Worm (Caenorhabditis elegans) whole organism, L2 larva: Measurements from ENCODE around the gene gln-6.

Experiments
- C34F6.9 ChIP-seq: fragments of 150-350 bp; optimal IDR thresholded peaks from 2 replicates; lab custom pipeline; 2014; ENCODE audit warnings: missing biosample characterization, missing genetic modification characterization
- F13H6.1 ChIP-seq: sonication (generic microtip); optimal IDR thresholded peaks from 2 replicates; lab custom pipeline; 2016; ENCODE audit warnings: missing genetic modification characterization, missing compliant biosample characterization
- R02D3.7 ChIP-seq: fragments of 150-350 bp; optimal IDR thresholded peaks from 2 replicates; lab custom pipeline; 2014; ENCODE audit warnings: missing biosample characterization, missing genetic modification characterization
- Y55F3AM.14 ChIP-seq: fragments of 200-800 bp; sonication (Bioruptor generic); optimal IDR thresholded peaks from 2 replicates; lab custom pipeline; 2018; ENCODE audit warnings: mild to moderate bottlenecking, missing genetic modification characterization, missing compliant biosample characterization
- ZK546.5 ChIP-seq: sonication (generic microtip); optimal IDR thresholded peaks from 2 replicates; lab custom pipeline; 2017; ENCODE audit warnings: missing biosample characterization, missing genetic modification characterization
- alr-1 ChIP-seq: fragments of 150-350 bp; optimal IDR thresholded peaks from 2 replicates; lab custom pipeline; 2014; ENCODE audit warnings: missing biosample characterization, missing genetic modification characterization
- aly-2 ChIP-seq: fragments of 150-350 bp; optimal IDR thresholded peaks from 2 replicates; lab custom pipeline; 2014; ENCODE audit warnings: missing biosample characterization, missing genetic modification characterization
- ama-1 ChIP-seq: fragments of 150-350 bp; optimal IDR thresholded peaks from 2 replicates; lab custom pipeline; 2018; ENCODE audit warnings: inconsistent platforms
- blmp-1 ChIP-seq: sonication (generic microtip); optimal IDR thresholded peaks from 2 replicates; lab custom pipeline; 2017; ENCODE audit warnings: missing genetic modification characterization, mild to moderate bottlenecking, missing compliant biosample characterization, antibody characterized with exemption, moderate library complexity; ENCODE audit not compliant: insufficient read depth
- ceh-16 ChIP-seq: fragments of 150-350 bp; optimal IDR thresholded peaks from 2 replicates; lab custom pipeline; 2014; ENCODE audit warnings: missing biosample characterization, missing genetic modification characterization
- crh-2 ChIP-seq: sonication (generic microtip); optimal IDR thresholded peaks from 2 replicates; lab custom pipeline; 2017; ENCODE audit warnings: missing biosample characterization, missing genetic modification characterization
- dmd-4 ChIP-seq: sonication (generic microtip); optimal IDR thresholded peaks from 2 replicates; lab custom pipeline; 2017; ENCODE audit warnings: missing biosample characterization, missing genetic modification characterization
- egl-27 ChIP-seq: sonication (generic microtip); optimal IDR thresholded peaks from 3 replicates; lab custom pipeline; 2017; ENCODE audit warnings: missing biosample characterization, missing genetic modification reagents, missing genetic modification characterization
- elt-1 ChIP-seq: fragments of 150-350 bp; optimal IDR thresholded peaks from 2 replicates; lab custom pipeline; 2014; ENCODE audit warnings: missing biosample characterization, missing genetic modification characterization
- elt-3 ChIP-seq: sonication (generic microtip); optimal IDR thresholded peaks from 2 replicates; lab custom pipeline; 2017; ENCODE audit warnings: missing biosample characterization, missing genetic modification characterization
- fos-1 ChIP-seq: fragments of 150-350 bp; optimal IDR thresholded peaks from 2 replicates; lab custom pipeline; 2014; ENCODE audit warnings: missing biosample characterization, missing genetic modification characterization
- gmeb-1 ChIP-seq: fragments of 150-350 bp; optimal IDR thresholded peaks from 2 replicates; lab custom pipeline; 2014; ENCODE audit warnings: missing biosample characterization, missing genetic modification characterization
- lin-13 ChIP-seq: fragments of 150-350 bp; optimal IDR thresholded peaks from 2 replicates; lab custom pipeline; 2014; ENCODE audit warnings: missing biosample characterization, missing genetic modification reagents, missing genetic modification characterization
- lin-39 ChIP-seq: fragments of 150-350 bp; optimal IDR thresholded peaks from 2 replicates; lab custom pipeline; 2014; ENCODE audit warnings: missing biosample characterization, missing genetic modification reagents, missing genetic modification characterization
- lsy-2 ChIP-seq, 2 experiments: fragments of 150-350 bp in 1 of 2; sonication (generic microtip) in 1 of 2; optimal IDR thresholded peaks; 2 replicates each; lab custom pipeline; 2014 to 2017; ENCODE audit warnings: missing biosample characterization in 2 of 2, missing genetic modification characterization in 2 of 2
- mab-5 ChIP-seq: fragments of 150-350 bp; optimal IDR thresholded peaks from 2 replicates; lab custom pipeline; 2014; ENCODE audit warnings: missing biosample characterization, missing genetic modification characterization
- mbf-1 ChIP-seq: sonication (generic microtip); optimal IDR thresholded peaks from 2 replicates; lab custom pipeline; 2017; ENCODE audit warnings: missing biosample characterization, missing genetic modification characterization
- mdl-1 ChIP-seq, 2 experiments: fragments of 150-350 bp in 1 of 2; sonication (generic microtip) in 1 of 2; optimal IDR thresholded peaks; 2 replicates each; lab custom pipeline; 2017; ENCODE audit warnings: missing biosample characterization in 2 of 2, missing genetic modification characterization in 2 of 2
- nhr-10 ChIP-seq: sonication (generic microtip); optimal IDR thresholded peaks from 2 replicates; lab custom pipeline; 2017; ENCODE audit warnings: missing biosample characterization, missing genetic modification characterization
- nhr-11 ChIP-seq: fragments of 150-350 bp; optimal IDR thresholded peaks from 2 replicates; lab custom pipeline; 2014; ENCODE audit warnings: missing biosample characterization, missing genetic modification characterization
- nhr-12 ChIP-seq: fragments of 150-350 bp; optimal IDR thresholded peaks from 2 replicates; lab custom pipeline; 2014; ENCODE audit warnings: missing biosample characterization, missing genetic modification characterization
- nhr-129 ChIP-seq: fragments of 150-350 bp; optimal IDR thresholded peaks from 2 replicates; lab custom pipeline; 2014; ENCODE audit warnings: missing biosample characterization, missing genetic modification characterization
- nhr-21 ChIP-seq: fragments of 150-350 bp; optimal IDR thresholded peaks from 2 replicates; lab custom pipeline; 2014; ENCODE audit warnings: missing biosample characterization, missing genetic modification characterization
- nhr-23 ChIP-seq: fragments of 150-350 bp; optimal IDR thresholded peaks from 2 replicates; lab custom pipeline; 2014; ENCODE audit warnings: missing biosample characterization, missing genetic modification reagents, missing genetic modification characterization
- nhr-237 ChIP-seq: fragments of 150-350 bp; optimal IDR thresholded peaks from 2 replicates; lab custom pipeline; 2014; ENCODE audit warnings: missing biosample characterization, missing genetic modification characterization
- nhr-25 ChIP-seq: fragments of 150-350 bp; sonication (generic microtip); optimal IDR thresholded peaks from 3 replicates; lab custom pipeline; 2014; ENCODE audit warnings: missing biosample characterization, missing genetic modification characterization
- nhr-6 ChIP-seq: fragments of 150-350 bp; optimal IDR thresholded peaks from 2 replicates; lab custom pipeline; 2014; ENCODE audit warnings: missing biosample characterization, missing genetic modification characterization
- peb-1 ChIP-seq: fragments of 150-350 bp; optimal IDR thresholded peaks from 2 replicates; lab custom pipeline; 2014; ENCODE audit warnings: missing biosample characterization, missing genetic modification characterization
- sem-4 ChIP-seq: fragments of 150-350 bp; optimal IDR thresholded peaks from 2 replicates; lab custom pipeline; 2014; ENCODE audit warnings: missing biosample characterization, missing genetic modification reagents, missing genetic modification characterization
- sma-9 ChIP-seq, 2 experiments: fragments of 150-350 bp in 1 of 2; sonication (generic microtip) in 1 of 2; optimal IDR thresholded peaks; 2 replicates each; lab custom pipeline; 2014 to 2016; ENCODE audit warnings: missing genetic modification characterization in 2 of 2, mild to moderate bottlenecking in 1 of 2, missing biosample characterization in 1 of 2, missing compliant biosample characterization in 1 of 2, missing genetic modification reagents in 1 of 2, moderate library complexity in 1 of 2
- snpc-4 ChIP-seq: fragments of 150-350 bp; optimal IDR thresholded peaks from 2 replicates; lab custom pipeline; 2014; ENCODE audit warnings: missing biosample characterization, missing genetic modification characterization
- unc-39 ChIP-seq: fragments of 150-350 bp; optimal IDR thresholded peaks from 2 replicates; lab custom pipeline; 2014; ENCODE audit warnings: missing biosample characterization, missing genetic modification characterization
- unc-55 ChIP-seq: fragments of 150-350 bp; sonication (generic microtip); optimal IDR thresholded peaks from 3 replicates; lab custom pipeline; 2014; ENCODE audit warnings: missing biosample characterization, missing genetic modification reagents, missing genetic modification characterization
- zag-1 ChIP-seq: fragments of 150-350 bp; optimal IDR thresholded peaks from 2 replicates; lab custom pipeline; 2014; ENCODE audit warnings: missing biosample characterization, missing genetic modification characterization
- ztf-1 ChIP-seq: fragments of 200-800 bp; sonication (Bioruptor generic); conservative IDR thresholded peaks from 2 replicates; pipeline ENCODE4 v1.3.6; 2022; ENCODE audit warnings: missing genetic modification characterization, missing compliant biosample characterization
- ztf-11 ChIP-seq: sonication (generic microtip); optimal IDR thresholded peaks from 2 replicates; lab custom pipeline; 2017; ENCODE audit warnings: missing biosample characterization, missing genetic modification characterization

Gene gln-6

DNA sequence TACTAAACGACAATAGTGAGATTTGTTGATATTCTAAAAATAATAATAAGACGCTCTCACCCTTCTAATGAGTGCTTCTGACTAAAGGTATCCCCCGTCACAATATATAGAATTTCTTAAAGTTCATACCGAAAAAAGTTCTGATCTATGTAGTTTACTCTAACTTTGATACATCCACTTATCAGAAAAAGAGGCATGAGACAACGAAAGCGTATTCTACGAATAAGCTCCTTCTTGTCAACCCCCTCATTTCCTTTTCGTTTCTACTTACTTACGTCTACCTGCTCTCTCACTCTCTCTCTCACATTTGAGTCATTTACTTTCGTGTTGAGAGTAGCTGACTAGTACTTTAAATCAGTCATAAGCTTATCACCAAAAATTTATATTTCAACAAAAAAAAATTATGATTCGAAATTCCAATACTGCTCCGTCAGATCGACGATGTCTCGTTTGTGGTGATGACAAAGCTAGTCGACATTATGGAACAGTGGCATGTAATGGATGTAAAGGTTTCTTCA lies 15.2 kb downstream of the gln-6 start:
- TF ChIP-seq lsy-2 (tag; optimal IDR thresholded peaks at IDR 0.05; lab: Kevin White, UChicago) (peak in 1 of 2 experiments; percentile 29), snpc-4 (tag; lab: Kevin White, UChicago) (no peak), elt-3 (no peak), sma-9 (GFP tag; optimal IDR thresholded peaks at IDR 0.05; lab: Kevin White, UChicago) (peak; percentile 4), sma-9 (tag; optimal IDR thresholded peaks at IDR 0.05; lab: Kevin White, UChicago) (no peak), nhr-21 (peak; percentile 47), dmd-4 (tag; lab: Kevin White, UChicago) (no peak)

DNA sequence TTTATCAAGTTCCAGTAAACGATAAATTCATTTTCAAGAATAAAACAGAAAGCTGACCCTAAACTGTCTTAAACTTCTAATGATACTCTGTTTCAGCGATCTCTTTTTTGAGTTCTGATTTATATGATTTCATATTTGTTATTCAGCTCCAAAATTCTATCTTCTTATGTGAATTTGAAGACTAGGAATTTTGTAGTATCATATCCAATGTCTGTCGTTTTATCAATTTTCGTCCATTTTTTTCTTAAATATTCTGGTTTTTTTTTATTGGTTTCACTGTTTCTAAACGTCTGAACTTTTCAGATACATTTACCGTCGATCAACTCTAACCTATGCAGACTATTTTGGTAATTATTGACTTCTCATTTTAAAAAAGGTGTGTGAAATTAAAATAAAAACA lies 15.8 kb downstream of the gln-6 start, which contains the start of the genes nhr-138 and C28D4.18:
nhr-138 (plus strand) TSS at position 304 of the 400 bp plus-strand sequence.
C28D4.18 (plus strand) TSS at position 333 of the 400 bp plus-strand sequence.
- TF ChIP-seq lin-13 (no peak), mdl-1 (tag; optimal IDR thresholded peaks at IDR 0.05; lab: Kevin White, UChicago) (no peak), mbf-1 (tag; lab: Kevin White, UChicago) (no peak), unc-39 (tag; lab: Kevin White, UChicago) (no peak), gmeb-1 (tag; lab: Kevin White, UChicago) (no peak), ztf-1 (no peak), R02D3.7 (tag; lab: Kevin White, UChicago) (no peak), C34F6.9 (tag; lab: Kevin White, UChicago) (no peak), ama-1 (lab: Kevin White, UChicago) (no peak), nhr-25 (tag; lab: Kevin White, UChicago) (no peak), mab-5 (no peak), peb-1 (tag; lab: Kevin White, UChicago) (no peak), sem-4 (tag; lab: Kevin White, UChicago) (no peak), egl-27 (tag; lab: Kevin White, UChicago) (no peak), ceh-16 (tag; lab: Kevin White, UChicago) (no peak), zag-1 (tag; lab: Kevin White, UChicago) (no peak), lin-39 (tag; lab: Kevin White, UChicago) (no peak), dmd-4 (tag; lab: Kevin White, UChicago) (no peak), nhr-237 (tag; lab: Kevin White, UChicago) (no peak)

DNA sequence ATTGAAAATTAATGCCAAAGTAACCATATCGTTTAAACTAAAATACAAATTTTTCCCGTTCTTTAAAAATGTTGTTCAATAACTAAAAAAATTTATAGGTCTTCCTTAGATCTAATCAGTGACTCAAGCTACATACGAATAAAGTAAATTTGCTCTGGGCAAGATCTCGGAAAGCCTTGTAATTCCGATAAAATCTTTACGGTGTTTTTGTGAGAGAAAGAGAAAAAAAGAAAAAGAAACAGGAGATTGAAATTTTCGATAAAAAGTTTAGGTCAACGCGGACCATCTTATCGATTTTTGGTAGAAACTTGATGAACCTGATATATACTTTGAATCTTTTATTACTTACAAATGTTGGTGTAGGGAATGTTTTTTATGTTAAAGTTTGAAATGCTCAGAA lies 17.5 kb downstream of the gln-6 start:
- TF ChIP-seq nhr-11 (tag; lab: Kevin White, UChicago) (no peak), nhr-237 (tag; lab: Kevin White, UChicago) (no peak), sem-4 (tag; lab: Kevin White, UChicago) (no peak), lsy-2 (tag; optimal IDR thresholded peaks at IDR 0.05; lab: Kevin White, UChicago) (no peak), blmp-1 (tag; lab: Kevin White, UChicago) (no peak), nhr-25 (tag; lab: Kevin White, UChicago) (peak; percentile 41), mbf-1 (tag; lab: Kevin White, UChicago) (no peak), sma-9 (GFP tag; optimal IDR thresholded peaks at IDR 0.05; lab: Kevin White, UChicago) (peak; percentile 64), sma-9 (tag; optimal IDR thresholded peaks at IDR 0.05; lab: Kevin White, UChicago) (no peak), F13H6.1 (tag; lab: Kevin White, UChicago) (no peak), nhr-12 (tag; lab: Kevin White, UChicago) (no peak), ztf-11 (tag; lab: Kevin White, UChicago) (no peak), elt-1 (tag; lab: Kevin White, UChicago) (peak; percentile 55)

DNA sequence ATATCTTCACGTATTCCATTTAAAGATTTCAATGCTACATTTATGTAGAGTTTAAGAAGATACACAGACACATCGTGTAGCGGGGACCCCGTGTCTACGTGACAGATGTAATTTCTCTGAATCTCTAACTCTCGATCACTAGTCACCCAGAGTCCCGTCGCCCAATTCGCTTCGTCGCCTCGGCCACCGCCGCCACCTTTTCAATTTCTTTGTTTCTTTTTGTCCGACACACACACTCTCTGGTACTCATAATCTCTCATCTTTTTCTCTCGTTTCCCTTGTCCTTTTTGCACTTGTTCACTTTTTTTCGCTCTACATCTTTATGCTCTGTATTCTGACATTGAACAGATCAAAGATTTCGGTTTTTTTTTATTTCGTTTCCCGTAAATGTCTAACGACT lies 22.3 kb downstream of the gln-6 start:
- TF ChIP-seq crh-2 (tag; lab: Kevin White, UChicago) (peak; percentile 82), mdl-1 (tag; optimal IDR thresholded peaks at IDR 0.05; lab: Kevin White, UChicago) (peak in 1 of 2 experiments; percentile 63), lin-39 (tag; lab: Kevin White, UChicago) (no peak), lin-13 (peak; percentile 75), nhr-21 (peak; percentile 62), nhr-10 (tag; lab: Kevin White, UChicago) (no peak), blmp-1 (tag; lab: Kevin White, UChicago) (peak; percentile 49), egl-27 (tag; lab: Kevin White, UChicago) (peak; percentile 44), alr-1 (no peak), dmd-4 (tag; lab: Kevin White, UChicago) (no peak), unc-55 (GFP tag; lab: Kevin White, UChicago) (peak; percentile 67), sem-4 (tag; lab: Kevin White, UChicago) (peak; percentile 87), lsy-2 (tag; optimal IDR thresholded peaks at IDR 0.05; lab: Kevin White, UChicago) (peak; percentile 8 to 65), nhr-129 (tag; lab: Kevin White, UChicago) (peak; percentile 82), ztf-11 (tag; lab: Kevin White, UChicago) (no peak), ztf-1 (no peak), zag-1 (tag; lab: Kevin White, UChicago) (peak; percentile 48), elt-3 (no peak), fos-1 (tag; lab: Kevin White, UChicago) (peak; percentile 92), R02D3.7 (tag; lab: Kevin White, UChicago) (no peak), mab-5 (peak; percentile 5), peb-1 (tag; lab: Kevin White, UChicago) (no peak), nhr-6 (tag; lab: Kevin White, UChicago) (peak; percentile 9), nhr-23 (tag; lab: Kevin White, UChicago) (no peak), sma-9 (GFP tag; optimal IDR thresholded peaks at IDR 0.05; lab: Kevin White, UChicago) (peak; percentile 92), sma-9 (tag; optimal IDR thresholded peaks at IDR 0.05; lab: Kevin White, UChicago) (no peak), elt-1 (tag; lab: Kevin White, UChicago) (no peak), snpc-4 (tag; lab: Kevin White, UChicago) (no peak), ZK546.5 (tag; lab: Kevin White, UChicago) (no peak), Y55F3AM.14 (GFP tag; lab: Kevin White, UChicago) (peak; percentile 68), aly-2 (no peak), mbf-1 (tag; lab: Kevin White, UChicago) (no peak), unc-39 (tag; lab: Kevin White, UChicago) (no peak), C34F6.9 (tag; lab: Kevin White, UChicago) (peak; percentile 83), nhr-237 (tag; lab: Kevin White, UChicago) (no peak)
